Worm (Caenorhabditis elegans) whole organism, L4/young adult: Measurements from ENCODE around the gene ptp-2.

Source experiments
- W03F9.2 ChIP-seq: fragments of 150-350 bp; optimal IDR thresholded peaks from 2 replicates; lab custom pipeline; 2014; ENCODE audit warnings: missing biosample characterization, missing genetic modification characterization
- dao-5 ChIP-seq: sonication (generic microtip); optimal IDR thresholded peaks from 2 replicates; lab custom pipeline; 2016; ENCODE audit warnings: missing genotype, missing genetic modification characterization, moderate library complexity, missing compliant biosample characterization
- him-1 ChIP-seq: sonication (generic microtip); optimal IDR thresholded peaks from 2 replicates; lab custom pipeline; 2016; ENCODE audit warnings: missing genotype, missing genetic modification reagents, missing genetic modification characterization, missing compliant biosample characterization

ce11 chrII:5931904-5932764, 13.7 kb downstream of the ptp-2 start:
- TF ChIP-seq him-1 (no peak), W03F9.2 (no peak), dao-5 (tag; lab: Kevin White, UChicago) (no peak)
